Worm (Caenorhabditis elegans) whole organism, dauer: ENCODE data around the gene ugt-66.

Experiments used
- unc-62 ChIP-seq: sonication (generic microtip); optimal IDR thresholded peaks from 2 replicates; lab custom pipeline; 2017; ENCODE audit warnings: missing biosample characterization, missing genetic modification reagents, missing genetic modification characterization

The ugt-66 gene

DNA sequence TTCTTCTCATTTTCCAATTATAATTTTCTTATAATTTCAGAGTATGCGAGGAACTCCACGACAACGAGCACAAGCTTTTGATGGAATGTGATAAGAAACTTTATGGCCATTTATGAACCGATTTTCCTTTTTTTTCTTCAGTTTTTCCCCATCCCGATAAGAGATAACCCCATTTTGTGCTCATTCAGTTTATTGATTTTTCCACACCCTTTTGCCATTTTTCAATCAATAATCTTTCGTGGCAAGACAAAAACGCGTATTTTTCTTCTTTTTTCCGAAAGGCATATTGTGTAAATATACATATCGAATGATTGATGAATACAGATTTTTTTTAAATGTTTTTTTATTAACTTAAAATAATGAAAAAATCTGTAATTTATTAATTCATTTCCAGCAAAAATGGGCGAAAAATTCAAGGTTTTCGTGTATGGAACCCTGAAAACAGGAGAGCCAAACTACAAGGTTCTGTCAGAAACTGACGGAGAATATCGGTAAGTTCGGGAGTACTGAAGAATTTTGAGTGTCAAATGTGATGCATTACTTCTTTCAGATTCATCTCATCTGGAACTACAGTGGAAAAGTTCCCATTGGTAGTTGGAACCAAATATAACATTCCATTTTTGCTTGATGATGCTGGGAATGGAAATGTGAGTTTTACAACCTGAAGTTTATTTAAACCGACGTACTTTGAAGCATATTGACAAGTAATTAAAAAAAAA, 30.0 kb downstream of the ugt-66 start, which contains the start of gene F42A10.9:
Gene F42A10.9, plus strand, starts transcription at position 321 of the 719 bp plus-strand sequence.
- no peak for TF ChIP-seq unc-62

DNA sequence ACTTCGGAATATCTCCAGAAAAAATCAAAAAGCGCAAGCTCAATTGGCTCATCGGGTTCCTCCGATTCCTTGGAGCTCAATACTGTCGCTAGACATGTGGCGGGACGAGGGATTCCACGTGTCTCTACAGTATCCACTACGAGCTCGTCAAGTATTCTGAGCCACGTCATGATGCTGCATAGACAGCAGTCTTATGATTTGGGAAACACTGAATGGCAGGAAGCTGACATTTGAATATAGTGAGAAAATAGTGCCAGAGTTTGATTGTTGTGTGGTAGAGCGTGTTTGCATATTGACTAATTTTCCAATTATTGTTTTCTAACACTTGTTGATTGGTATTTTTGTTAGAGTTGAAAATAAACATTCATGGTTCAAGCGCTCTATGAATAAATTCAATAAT, 31.0 kb downstream of the ugt-66 start:
- TF ChIP-seq unc-62: no peak

DNA sequence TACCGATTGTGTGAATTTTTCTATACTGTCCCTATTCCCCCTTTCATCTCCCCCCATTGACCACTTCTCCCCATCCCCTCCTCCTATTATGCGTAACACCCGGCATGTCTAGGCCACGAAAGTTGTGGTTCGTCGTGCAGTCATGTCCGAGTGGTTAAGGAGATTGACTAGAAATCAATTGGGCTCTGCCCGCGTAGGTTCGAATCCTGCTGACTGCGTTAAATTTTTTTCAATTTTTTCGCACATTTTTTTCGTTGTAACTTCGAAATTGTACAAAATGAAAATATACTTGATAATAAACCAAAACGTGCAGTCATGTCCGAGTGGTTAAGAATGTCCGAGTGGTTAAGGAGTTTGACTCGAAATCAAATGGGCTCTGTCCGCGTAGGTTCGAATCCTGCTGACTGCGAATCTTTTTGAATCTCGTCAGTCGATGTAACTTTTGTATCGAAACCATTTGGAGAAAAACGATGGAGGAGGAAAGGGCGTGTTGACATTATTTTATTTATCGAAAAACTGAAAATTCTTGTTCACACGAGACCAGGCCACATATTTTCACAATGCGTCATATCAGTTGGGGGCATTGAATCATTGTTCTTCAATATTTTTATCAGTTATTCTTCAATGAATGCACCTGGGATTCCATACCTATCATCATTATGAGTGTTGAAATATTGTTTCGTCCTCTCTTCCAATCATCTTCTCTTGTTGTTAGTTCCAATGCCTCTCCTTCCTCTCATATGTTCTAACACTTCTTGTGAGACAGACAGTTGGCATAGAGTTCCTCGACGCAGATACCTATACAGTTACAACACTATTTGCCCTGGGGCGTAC, 35.5 kb downstream of the ugt-66 start, which contains the start of gene nfm-1:
Gene nfm-1, plus strand, starts transcription at position 812 of the 834 bp plus-strand sequence.
- TF ChIP-seq unc-62: no peak

DNA sequence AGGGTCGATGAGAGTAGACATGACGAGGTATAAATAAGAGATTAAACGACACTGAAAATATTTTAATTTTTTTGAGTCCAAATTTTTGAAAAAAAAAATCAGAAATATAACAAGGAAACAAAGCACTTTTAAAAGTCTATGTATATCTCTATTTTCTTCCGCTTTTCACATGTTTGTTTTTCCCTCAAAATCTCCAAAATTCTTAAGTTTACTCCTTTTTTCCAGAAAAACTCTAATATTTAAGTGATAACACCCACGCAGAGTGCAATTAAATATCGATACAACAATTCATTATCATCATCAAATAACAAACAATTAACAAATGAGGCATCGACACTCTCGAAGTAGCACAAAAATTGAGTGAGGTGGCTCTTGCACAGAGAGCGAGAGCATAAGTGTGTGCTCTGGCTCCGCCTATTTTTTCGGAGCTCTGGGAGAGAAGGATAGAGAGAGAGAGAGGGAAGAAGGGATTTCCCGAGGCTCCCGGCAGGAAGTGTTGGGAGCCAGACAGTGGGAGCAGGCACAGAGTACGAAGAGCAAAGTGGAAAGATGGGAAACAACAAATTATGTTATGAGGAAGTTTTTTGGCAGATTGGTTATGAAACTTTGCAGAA, 36.6 kb downstream of the ugt-66 start, which contains the start of gene anmt-2:
Gene anmt-2, minus strand, starts transcription at position 51 of the 614 bp plus-strand sequence.
- TF ChIP-seq unc-62: no peak

DNA sequence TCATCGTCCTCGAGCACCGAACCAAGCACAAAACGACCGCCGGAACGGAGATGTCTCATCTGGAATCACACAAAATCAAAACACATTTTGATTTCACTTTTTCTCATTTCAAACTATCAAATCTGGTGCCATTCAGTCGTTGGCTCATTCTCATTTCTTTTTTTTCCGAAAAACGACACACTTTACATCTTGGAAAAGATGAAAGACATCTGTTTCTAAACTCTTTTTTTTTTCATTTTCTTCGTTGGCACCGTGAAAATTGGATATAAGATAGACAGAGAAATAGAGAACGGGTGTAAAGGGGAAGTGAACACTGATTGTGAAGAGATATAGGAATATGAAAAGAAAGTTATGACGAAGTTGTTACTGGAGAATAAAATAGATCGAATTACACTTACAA, 38.6 kb downstream of the ugt-66 start:
- no peak for TF ChIP-seq unc-62

DNA sequence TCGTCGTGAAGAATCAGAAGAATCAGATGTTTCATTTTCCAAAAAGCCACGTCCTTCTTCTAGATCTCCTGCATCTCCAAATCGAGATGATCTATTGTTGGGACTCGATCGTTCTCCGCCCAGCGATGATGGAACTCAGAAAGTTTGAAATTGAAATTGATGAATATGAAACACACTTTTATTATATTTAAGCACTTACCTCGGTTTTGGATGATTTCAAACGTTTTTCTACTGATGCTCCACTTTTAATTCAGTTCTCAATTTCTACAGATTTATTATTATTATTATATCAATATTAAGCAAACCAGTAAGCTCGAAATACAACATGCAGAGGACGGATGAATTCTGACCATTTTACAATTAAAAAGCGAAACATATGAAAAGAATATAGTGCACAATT, 39.8 kb downstream of the ugt-66 start:
- no peak for TF ChIP-seq unc-62

DNA sequence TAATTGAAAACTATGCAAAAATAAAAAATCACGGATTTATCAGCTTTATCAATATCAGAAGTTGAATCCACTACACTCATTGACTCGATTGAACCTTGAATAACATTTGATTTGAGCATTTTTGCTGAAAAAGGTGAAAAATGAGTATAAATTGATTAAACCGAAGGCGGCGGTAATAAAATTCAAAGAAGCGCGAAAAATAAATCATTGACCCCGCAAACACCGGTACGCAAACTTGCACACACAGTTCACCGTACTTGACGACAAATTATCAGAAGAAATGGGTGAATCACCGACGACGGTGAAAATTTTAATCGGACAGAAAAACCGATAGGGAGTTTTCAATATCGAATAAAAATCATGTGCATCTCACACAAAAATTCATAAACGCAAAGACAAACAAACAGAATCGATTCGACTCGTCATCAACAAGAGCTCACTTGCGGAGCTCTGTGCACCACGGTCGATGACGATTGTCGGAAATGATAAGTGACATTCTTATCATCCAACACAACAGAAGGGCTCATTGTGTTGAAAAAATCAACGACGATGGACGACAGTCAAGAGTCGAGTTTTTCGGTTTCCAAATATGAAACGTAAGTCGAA, 44.8 kb downstream of the ugt-66 start, which contains the start of the genes wht-7 and Y42G9A.1:
Gene wht-7, minus strand, starts transcription at position 131 of the 606 bp plus-strand sequence.
Gene Y42G9A.1, plus strand, starts transcription at position 495 of the 606 bp plus-strand sequence.
- no peak for TF ChIP-seq unc-62

DNA sequence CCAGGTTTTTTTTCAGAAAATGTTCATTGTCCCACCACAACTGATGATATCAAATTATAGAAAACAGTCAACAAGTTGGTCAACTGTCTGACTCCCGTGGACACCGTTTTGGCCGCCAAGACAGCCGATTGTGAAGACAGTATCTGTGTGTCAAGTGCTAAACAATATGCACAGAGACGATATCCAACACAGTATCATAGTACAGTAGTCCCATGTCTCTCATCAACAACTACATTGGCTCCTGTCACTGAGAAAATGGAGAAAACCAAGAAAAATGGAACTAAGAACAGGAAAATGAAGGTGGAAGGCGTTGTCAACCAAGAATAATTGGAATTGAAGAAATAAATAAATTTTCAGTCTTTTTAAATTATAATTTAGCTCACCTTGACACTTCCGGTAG, 45.7 kb downstream of the ugt-66 start:
- no peak for TF ChIP-seq unc-62

DNA sequence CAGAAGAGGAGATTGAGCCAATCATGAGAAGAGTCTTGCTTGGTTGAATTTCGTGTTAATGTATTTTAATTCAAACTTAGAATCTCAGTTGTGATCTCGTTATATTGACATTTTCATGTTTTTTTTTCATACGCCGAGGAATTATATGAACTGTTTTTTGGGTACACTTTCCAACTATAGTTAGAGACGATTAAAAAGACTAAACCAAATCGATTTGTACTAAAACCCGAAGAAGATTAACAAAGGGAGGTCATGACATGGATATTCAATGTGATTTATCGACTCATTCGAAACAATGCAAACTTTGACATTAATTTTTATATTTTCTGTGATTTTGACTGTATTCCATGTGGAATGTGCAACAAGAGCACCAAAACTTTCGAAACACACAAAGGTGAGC, 46.5 kb downstream of the ugt-66 start, which contains the start of gene Y42G9A.2:
Gene Y42G9A.2, plus strand, starts transcription at position 284 of the 400 bp plus-strand sequence.
- no peak for TF ChIP-seq unc-62

DNA sequence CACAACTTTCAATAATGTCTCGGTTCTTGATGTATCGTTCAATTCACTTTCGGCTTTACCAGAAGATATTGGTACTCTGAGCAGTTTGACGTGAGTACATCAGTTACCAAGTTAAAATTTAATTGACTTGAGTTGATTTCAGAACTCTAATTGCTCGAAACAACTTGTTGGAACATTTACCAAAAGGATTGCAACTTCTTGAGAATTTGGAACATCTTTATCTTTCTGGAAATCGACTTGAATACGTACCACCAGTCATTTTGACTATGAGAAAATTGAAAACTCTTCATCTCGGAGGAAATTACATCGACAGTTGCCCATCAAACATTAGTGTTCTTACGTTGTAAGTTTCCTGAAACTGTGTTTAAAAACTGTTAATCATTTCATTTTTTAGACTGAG, 47.6 kb downstream of the ugt-66 start:
- TF ChIP-seq unc-62: no peak

DNA sequence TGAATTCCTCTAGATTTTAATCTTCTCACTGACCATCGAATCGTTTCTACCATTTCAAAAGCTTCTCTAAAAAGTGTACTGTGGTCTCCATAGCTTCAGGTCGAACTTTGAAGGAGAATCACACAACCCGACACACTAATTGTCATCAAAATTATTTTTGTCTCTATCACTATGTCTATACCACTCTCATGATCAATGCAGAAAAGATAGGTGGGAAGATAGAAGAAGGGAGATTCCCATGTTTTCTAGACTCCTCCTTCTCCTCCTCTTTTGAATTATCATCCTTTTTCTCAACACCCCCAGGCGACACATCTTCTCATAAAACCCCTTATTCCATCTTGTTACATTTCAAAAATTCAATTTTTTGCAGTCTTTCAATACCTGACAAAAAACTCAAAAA, 48.5 kb downstream of the ugt-66 start, which contains the start of gene Y42G9A.3:
Gene Y42G9A.3, plus strand, starts transcription at position 363 of the 400 bp plus-strand sequence.
- no peak for TF ChIP-seq unc-62

DNA sequence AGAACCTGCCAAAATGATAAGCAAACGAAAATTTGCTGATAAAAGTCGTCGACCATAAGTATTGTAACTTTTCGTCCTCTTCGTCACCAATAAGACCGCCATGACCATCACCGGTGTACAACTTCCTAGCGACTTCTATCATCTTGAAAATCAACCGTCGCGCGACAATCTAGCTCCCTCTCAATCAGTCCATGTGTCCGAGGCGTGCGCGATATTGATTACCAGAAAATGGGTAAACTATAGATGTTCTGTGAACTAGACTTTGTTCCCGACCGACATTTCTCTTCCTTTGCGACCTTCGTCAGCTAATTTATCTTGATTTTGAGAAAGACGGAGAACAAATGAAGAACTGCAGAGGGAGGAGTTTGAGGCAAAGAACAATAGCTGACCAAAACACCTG, 49.1 kb downstream of the ugt-66 start:
- no peak for TF ChIP-seq unc-62

DNA sequence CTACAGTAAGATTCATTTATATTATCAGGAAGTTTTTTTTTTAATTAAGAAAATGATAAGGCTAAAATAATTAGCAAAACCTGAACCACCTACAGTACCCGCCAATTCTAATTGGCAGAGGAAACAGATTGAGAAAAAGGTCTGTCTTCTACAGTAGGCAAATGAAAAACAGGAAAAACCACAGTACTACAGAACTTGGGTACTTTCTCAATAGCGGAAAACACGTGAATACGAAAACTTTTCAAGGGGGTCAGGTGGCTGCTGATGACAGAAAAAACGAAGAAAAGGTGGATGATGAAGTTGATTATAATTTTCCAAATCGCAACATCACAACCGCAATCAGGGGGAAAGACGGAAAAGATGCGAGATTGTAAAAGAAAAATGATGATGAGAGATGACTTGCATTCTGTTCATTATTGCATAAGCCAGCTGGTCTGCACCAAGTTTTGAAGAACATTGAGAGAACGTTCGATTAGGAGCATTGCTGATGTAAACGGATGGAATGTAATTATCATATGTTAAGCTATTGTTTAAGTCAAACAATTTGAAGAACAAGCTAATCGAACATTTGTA, 49.9 kb downstream of the ugt-66 start:
- no peak for TF ChIP-seq unc-62
